Worm (Caenorhabditis elegans) whole organism, late embryonic: ENCODE measurements around the gene E04F6.4.

ENCODE experiments used
- C38D4.7 ChIP-seq: fragments of 200-800 bp; sonication (Bioruptor generic); optimal IDR thresholded peaks from 2 replicates; lab custom pipeline; 2018; ENCODE audit warnings: mild to moderate bottlenecking, missing genetic modification characterization, moderate library complexity, missing compliant biosample characterization
- F13H6.1 ChIP-seq: sonication (generic microtip); optimal IDR thresholded peaks from 2 replicates; lab custom pipeline; 2016; ENCODE audit warnings: missing genetic modification characterization, missing compliant biosample characterization
- K02D7.2 ChIP-seq: sonication (generic microtip); optimal IDR thresholded peaks from 2 replicates; lab custom pipeline; 2017; ENCODE audit warnings: mild to moderate bottlenecking, missing genetic modification characterization, missing compliant biosample characterization
- T23F11.4 ChIP-seq: fragments of 200-800 bp; sonication (Bioruptor generic); optimal IDR thresholded peaks from 2 replicates; lab custom pipeline; 2018; ENCODE audit warnings: mild to moderate bottlenecking, missing genetic modification characterization, missing compliant biosample characterization
- Y22D7AL.16 ChIP-seq: sonication (generic microtip); optimal IDR thresholded peaks from 2 replicates; lab custom pipeline; 2016; ENCODE audit warnings: missing genetic modification characterization, missing compliant biosample characterization
- ama-1 ChIP-seq: fragments of 150-350 bp; optimal IDR thresholded peaks from 2 replicates; lab custom pipeline; 2014
- ceh-14 ChIP-seq: sonication (generic microtip); optimal IDR thresholded peaks from 2 replicates; lab custom pipeline; 2016; ENCODE audit warnings: missing genotype, missing genetic modification characterization, missing compliant biosample characterization
- ceh-18 ChIP-seq: sonication (generic microtip); optimal IDR thresholded peaks from 2 replicates; lab custom pipeline; 2016; ENCODE audit warnings: missing genetic modification characterization, missing compliant biosample characterization
- ceh-22 ChIP-seq: sonication (generic microtip); optimal IDR thresholded peaks from 2 replicates; lab custom pipeline; 2017; ENCODE audit warnings: missing biosample characterization, missing genetic modification characterization
- ceh-30 ChIP-seq: fragments of 150-350 bp; optimal IDR thresholded peaks from 2 replicates; lab custom pipeline; 2014; ENCODE audit warnings: missing biosample characterization, missing genetic modification characterization
- ceh-31 ChIP-seq: sonication (generic microtip); optimal IDR thresholded peaks from 2 replicates; lab custom pipeline; 2016; ENCODE audit warnings: missing genetic modification characterization, missing compliant biosample characterization
- ceh-48 ChIP-seq: sonication (generic microtip); optimal IDR thresholded peaks from 2 replicates; lab custom pipeline; 2016; ENCODE audit warnings: missing genetic modification characterization, inconsistent platforms, missing compliant biosample characterization
- ceh-9 ChIP-seq: sonication (generic microtip); optimal IDR thresholded peaks from 2 replicates; lab custom pipeline; 2016; ENCODE audit warnings: mild to moderate bottlenecking, missing genetic modification characterization, inconsistent platforms, missing compliant biosample characterization
- dve-1 ChIP-seq: sonication (generic microtip); optimal IDR thresholded peaks from 2 replicates; lab custom pipeline; 2017; ENCODE audit warnings: antibody characterized with exemption, mild to moderate bottlenecking, missing genetic modification characterization, missing compliant biosample characterization
- elt-2 ChIP-seq: sonication (generic microtip); optimal IDR thresholded peaks from 2 replicates; lab custom pipeline; 2016; ENCODE audit warnings: missing genetic modification reagents, missing genetic modification characterization, missing compliant biosample characterization
- ets-4 ChIP-seq: sonication (generic microtip); optimal IDR thresholded peaks from 2 replicates; lab custom pipeline; 2016; ENCODE audit warnings: missing genetic modification characterization, missing compliant biosample characterization
- eyg-1 ChIP-seq: sonication (generic microtip); optimal IDR thresholded peaks from 2 replicates; lab custom pipeline; 2016; ENCODE audit warnings: missing genotype, missing genetic modification characterization, missing compliant biosample characterization
- hlh-13 ChIP-seq: fragments of 200-800 bp; sonication (Bioruptor generic); optimal IDR thresholded peaks from 2 replicates; lab custom pipeline; 2018; ENCODE audit warnings: mild to moderate bottlenecking, missing genetic modification characterization, missing compliant biosample characterization
- hlh-15 ChIP-seq: sonication (generic microtip); optimal IDR thresholded peaks from 2 replicates; lab custom pipeline; 2016; ENCODE audit warnings: missing genetic modification characterization, missing compliant biosample characterization
- hlh-30 ChIP-seq: sonication (generic microtip); optimal IDR thresholded peaks from 2 replicates; lab custom pipeline; 2017; ENCODE audit warnings: antibody characterized with exemption, missing genetic modification characterization, missing compliant biosample characterization; ENCODE audit not compliant: insufficient read depth
- hlh-6 ChIP-seq: sonication (generic microtip); optimal IDR thresholded peaks from 2 replicates; lab custom pipeline; 2016; ENCODE audit warnings: missing genotype, missing genetic modification characterization, missing compliant biosample characterization
- hlh-8 ChIP-seq: sonication (generic microtip); optimal IDR thresholded peaks from 2 replicates; lab custom pipeline; 2016; ENCODE audit warnings: missing genotype, missing genetic modification characterization, missing compliant biosample characterization
- nfya-1 ChIP-seq: sonication (generic microtip); optimal IDR thresholded peaks from 2 replicates; lab custom pipeline; 2017; ENCODE audit warnings: missing genetic modification characterization, mild to moderate bottlenecking, missing compliant biosample characterization, antibody characterized with exemption, moderate library complexity
- nhr-11 ChIP-seq: fragments of 150-350 bp; optimal IDR thresholded peaks from 2 replicates; lab custom pipeline; 2014; ENCODE audit warnings: missing biosample characterization, missing genetic modification characterization
- nhr-232 ChIP-seq: sonication (generic microtip); optimal IDR thresholded peaks from 2 replicates; lab custom pipeline; 2016; ENCODE audit warnings: missing genetic modification characterization, missing compliant biosample characterization
- npax-4 ChIP-seq: sonication (generic microtip); optimal IDR thresholded peaks from 2 replicates; lab custom pipeline; 2016; ENCODE audit warnings: missing genetic modification characterization, missing compliant biosample characterization
- pag-3 ChIP-seq: sonication (generic microtip); optimal IDR thresholded peaks from 2 replicates; lab custom pipeline; 2016; ENCODE audit warnings: missing compliant biosample characterization, missing genetic modification characterization, borderline replicate concordance
- pat-9 ChIP-seq: fragments of 200-800 bp; sonication (Bioruptor generic); optimal IDR thresholded peaks from 2 replicates; lab custom pipeline; 2018; ENCODE audit warnings: mild to moderate bottlenecking, missing genetic modification characterization, moderate library complexity, missing compliant biosample characterization
- pax-1 ChIP-seq: fragments of 150-350 bp; optimal IDR thresholded peaks from 2 replicates; lab custom pipeline; 2014; ENCODE audit warnings: missing biosample characterization, missing genetic modification characterization
- pha-2 ChIP-seq: sonication (generic microtip); optimal IDR thresholded peaks from 2 replicates; lab custom pipeline; 2017; ENCODE audit warnings: mild to moderate bottlenecking, missing genetic modification characterization, missing compliant biosample characterization
- pha-4 ChIP-seq: fragments of 150-350 bp; optimal IDR thresholded peaks from 2 replicates; lab custom pipeline; 2018; ENCODE audit warnings: missing biosample characterization, missing genetic modification reagents, missing genetic modification characterization
- pqm-1 ChIP-seq: sonication (generic microtip); optimal IDR thresholded peaks from 2 replicates; lab custom pipeline; 2016; ENCODE audit warnings: missing genetic modification characterization, missing compliant biosample characterization
- pros-1 ChIP-seq: fragments of 150-350 bp; optimal IDR thresholded peaks from 2 replicates; lab custom pipeline; 2014; ENCODE audit warnings: missing biosample characterization, missing genetic modification reagents, missing genetic modification characterization
- ref-2 ChIP-seq: sonication (generic microtip); optimal IDR thresholded peaks from 2 replicates; lab custom pipeline; 2016; ENCODE audit warnings: missing genetic modification characterization, missing compliant biosample characterization
- sox-2 ChIP-seq: fragments of 200-800 bp; sonication (Bioruptor generic); IDR thresholded peaks from 2 replicates; pipeline ENCODE4 v1.3.6; 2022; ENCODE audit warnings: missing genetic modification reagents, missing genetic modification characterization, missing compliant biosample characterization
- sox-4 ChIP-seq: sonication (generic microtip); optimal IDR thresholded peaks from 2 replicates; lab custom pipeline; 2017; ENCODE audit warnings: mild to moderate bottlenecking, missing genetic modification characterization, inconsistent platforms, missing compliant biosample characterization
- syd-9 ChIP-seq: sonication (generic microtip); optimal IDR thresholded peaks from 2 replicates; lab custom pipeline; 2016; ENCODE audit warnings: mild to moderate bottlenecking, missing genetic modification characterization, moderate library complexity, missing compliant biosample characterization
- tbx-7 ChIP-seq: sonication (generic microtip); optimal IDR thresholded peaks from 2 replicates; lab custom pipeline; 2016; ENCODE audit warnings: missing genotype, missing genetic modification characterization, missing compliant biosample characterization
- ttx-3 ChIP-seq: sonication (generic microtip); optimal IDR thresholded peaks from 2 replicates; lab custom pipeline; 2016; ENCODE audit warnings: missing genetic modification reagents, missing genetic modification characterization, missing compliant biosample characterization

Gene E04F6.4

ce11 chrII:7217047-7217446 is 27.8 kb downstream of the E04F6.4 start, which contains the start of gene E04F6.10:
Gene E04F6.10 (minus strand): TSS chrII:7217147.
- TF ChIP-seq pros-1 = no peak
- TF ChIP-seq ceh-30 (tag; lab: Kevin White, UChicago) = no peak
- no peak for TF ChIP-seq ceh-18 (tag; lab: Kevin White, UChicago)
- no peak for TF ChIP-seq nhr-232 (tag; lab: Kevin White, UChicago)
- TF ChIP-seq F13H6.1 (tag; lab: Kevin White, UChicago) = no peak
- TF ChIP-seq ceh-14 (tag; lab: Kevin White, UChicago) = no peak
- TF ChIP-seq ets-4 = no peak
- TF ChIP-seq, all 69 proteins: peak for 0

ce11 chrII:7224074-7224473 is 34.9 kb downstream of the E04F6.4 start:
- TF ChIP-seq pqm-1 (tag; lab: Kevin White, UChicago) (no peak), ama-1 (lab: Kevin White, UChicago) (no peak), ceh-9 (tag; lab: Kevin White, UChicago) (no peak), npax-4 (no peak), ceh-31 (no peak), tbx-7 (tag; lab: Kevin White, UChicago) (no peak), pha-4 (tag; lab: Kevin White, UChicago) (no peak)

- TF ChIP-seq pat-9 (tag; lab: Kevin White, UChicago) (no peak), eyg-1 (tag; lab: Kevin White, UChicago) (no peak), ttx-3 (no peak), pha-4 (tag; lab: Kevin White, UChicago) (no peak), hlh-13 (no peak), ama-1 (lab: Kevin White, UChicago) (no peak), sox-2 (no peak), pax-1 (no peak), pag-3 (tag; lab: Kevin White, UChicago) (no peak), K02D7.2 (tag; lab: Kevin White, UChicago) (no peak), ceh-48 (no peak), dve-1 (no peak), pha-2 (tag; lab: Kevin White, UChicago) (no peak), ref-2 (no peak), syd-9 (tag; lab: Kevin White, UChicago) (no peak), ceh-14 (tag; lab: Kevin White, UChicago) (no peak)
Observed at ce11 chrII:7225864-7226522, 36.8 kb downstream of the E04F6.4 start, which contains the start of gene clh-3. Gene clh-3 (minus strand): TSS chrII:7225914.

DNA sequence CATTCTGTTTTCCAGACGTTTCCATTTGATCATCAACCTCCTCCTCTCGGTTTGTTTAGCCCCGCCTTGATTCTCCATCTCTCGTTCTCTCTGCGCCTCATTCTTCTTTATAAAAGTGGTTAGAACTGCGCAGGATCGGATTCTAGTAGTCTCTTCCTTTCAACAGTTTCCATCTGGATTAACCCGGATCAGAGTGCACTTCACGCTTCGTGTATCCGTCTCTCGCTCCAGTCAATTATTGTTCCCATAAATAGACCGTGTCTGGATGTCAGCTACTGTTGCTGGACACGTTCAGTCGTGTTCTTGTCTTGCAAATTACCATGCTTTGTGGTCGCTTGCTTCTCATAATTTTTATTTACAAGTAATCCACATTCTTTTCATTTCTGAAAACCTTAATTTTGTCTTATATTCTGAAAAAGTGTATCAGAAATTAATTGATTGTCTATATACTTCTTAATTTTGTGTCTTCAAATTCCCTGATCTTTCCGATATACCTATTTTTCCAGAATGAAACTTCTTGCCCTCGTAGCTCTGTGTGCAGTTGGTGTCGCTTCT is 39.5 kb downstream of the E04F6.4 start, which contains the start of gene F32A5.4:
TSS of gene F32A5.4 (plus strand) at position 505 of the 555 bp plus-strand sequence.
- TF ChIP-seq hlh-6 (tag; lab: Kevin White, UChicago) (no peak), ceh-22 (tag; lab: Kevin White, UChicago) (no peak), ref-2 (no peak)

DNA sequence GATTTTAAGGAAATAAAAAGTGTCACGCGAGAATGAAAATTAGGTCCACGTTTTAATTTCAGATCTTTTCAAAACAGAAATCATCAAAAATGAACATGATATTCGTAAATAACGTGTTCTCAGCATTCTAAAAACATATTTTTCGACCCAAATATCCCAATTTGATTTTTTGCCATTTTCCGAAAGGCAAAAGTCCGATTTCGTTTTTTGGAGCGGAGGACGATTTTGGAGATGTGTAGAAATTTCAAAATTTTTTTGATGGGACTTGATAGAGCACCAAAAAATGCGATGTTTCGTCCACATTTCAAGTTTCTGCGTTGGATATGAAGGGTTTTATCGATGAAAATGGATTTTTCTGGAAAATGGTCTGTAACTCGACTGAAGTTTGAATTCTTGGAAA is 41.5 kb downstream of the E04F6.4 start:
- no peak for TF ChIP-seq sox-4
- no peak for TF ChIP-seq K02D7.2 (tag; lab: Kevin White, UChicago)
- TF ChIP-seq T23F11.4 (GFP tag; lab: Kevin White, UChicago) = no peak
- no peak for TF ChIP-seq hlh-30 (tag; lab: Kevin White, UChicago)
- no peak for TF ChIP-seq hlh-8 (tag; lab: Kevin White, UChicago)
- no peak for TF ChIP-seq ceh-48
- TF ChIP-seq hlh-15 (tag; lab: Kevin White, UChicago) = no peak
- TF ChIP-seq ceh-31 = no peak
- no peak for TF ChIP-seq nfya-1 (tag; lab: Kevin White, UChicago)
- no peak for TF ChIP-seq pha-4 (tag; lab: Kevin White, UChicago)
- no peak for TF ChIP-seq ets-4
- TF ChIP-seq ceh-22 (tag; lab: Kevin White, UChicago) = no peak
- TF ChIP-seq sox-2 = no peak
- TF ChIP-seq elt-2 (tag; lab: Kevin White, UChicago) = no peak
- TF ChIP-seq pqm-1 (tag; lab: Kevin White, UChicago) = no peak
- no peak for TF ChIP-seq npax-4
- no peak for TF ChIP-seq nhr-11 (tag; lab: Kevin White, UChicago)
- TF ChIP-seq C38D4.7 (GFP tag; lab: Kevin White, UChicago) = no peak
- TF ChIP-seq Y22D7AL.16 (tag; lab: Kevin White, UChicago) = no peak
- TF ChIP-seq, all 69 proteins: peak for 0
